Fruit fly (Drosophila melanogaster): ENCODE data around the gene Unc-76.

Unc-76 gene

dm6 chrX:2041312-2041918 is 39.0 kb upstream of the Unc-76 start, which contains the start of gene CG4313 (continued):
- TF ChIP-seq exex (tag; optimal IDR thresholded peaks at IDR 0.05) (no peak), CG11723 (GFP tag; optimal IDR thresholded peaks at IDR 0.05) (peak; percentile 37), Elba2 (GFP tag; optimal IDR thresholded peaks at IDR 0.05) (no peak), grau (tag; optimal IDR thresholded peaks at IDR 0.05) (peak; percentile 75), CG10431 (GFP tag; optimal IDR thresholded peaks at IDR 0.05) (no peak), CG6683 (GFP tag; optimal IDR thresholded peaks at IDR 0.05) (no peak), H15 (GFP tag; IDR thresholded peaks at IDR 0.05) (0 out of 3 replicates have a peak, but pooled peaks have one; percentile 54), Mad (GFP tag; optimal IDR thresholded peaks at IDR 0.05) (peak; percentile 14), sqz (GFP tag; optimal IDR thresholded peaks at IDR 0.05) (peak; percentile 8), ase (GFP tag; IDR thresholded peaks at IDR 0.05) (no peak), Mrtf (GFP tag; IDR thresholded peaks at IDR 0.05) (peak; percentile 61; the same call in 2 of the 3 replicates), slou (GFP tag; optimal IDR thresholded peaks at IDR 0.05) (no peak), eyg (GFP tag; optimal IDR thresholded peaks at IDR 0.05) (peak; percentile 44), stwl (tag; optimal IDR thresholded peaks at IDR 0.05) (peak; percentile 24), tin (GFP tag; optimal IDR thresholded peaks at IDR 0.05) (peak; percentile 82), pnt (GFP tag; optimal IDR thresholded peaks at IDR 0.05) (peak; percentile 57), prd (optimal IDR thresholded peaks at IDR 0.05) (no peak), prd (GFP tag; IDR thresholded peaks at IDR 0.05) (peak; percentile 70), CG12769 (tag; optimal IDR thresholded peaks at IDR 0.05) (peak; percentile 88), Dll (GFP tag; IDR thresholded peaks at IDR 0.05; ENCODE audit: partially characterized antibody) (peak; percentile 95), usp (GFP tag; optimal IDR thresholded peaks at IDR 0.05) (no peak), CG32772 (GFP tag; IDR thresholded peaks at IDR 0.05) (peak; percentile 71), CG5245 (GFP tag; optimal IDR thresholded peaks at IDR 0.05) (peak; percentile 58), CG31441 (GFP tag; IDR thresholded peaks at IDR 0.05) (peak; percentile 76; the same call in 1 of the 2 replicates), Ssrp (tag; optimal IDR thresholded peaks at IDR 0.05) (peak; percentile 53), Bdp1 (GFP tag; optimal IDR thresholded peaks at IDR 0.05) (peak; percentile 48), CG13123 (GFP tag; optimal IDR thresholded peaks at IDR 0.05) (no peak), tll (GFP tag; optimal IDR thresholded peaks at IDR 0.05) (peak in 1 of 2 experiments; percentile 34), CG14014 (GFP tag; IDR thresholded peaks at IDR 0.05) (peak; percentile 76), btn (GFP tag; optimal IDR thresholded peaks at IDR 0.05) (no peak), CG17361 (GFP tag; IDR thresholded peaks at IDR 0.05) (peak; percentile 79), CG7928 (GFP tag; optimal IDR thresholded peaks at IDR 0.05) (peak; percentile 83), CG8359 (GFP tag; optimal IDR thresholded peaks at IDR 0.05; ENCODE audit: borderline replicate concordance) (no peak), shn (GFP tag; optimal IDR thresholded peaks at IDR 0.05) (peak; percentile 72), pum (GFP tag; optimal IDR thresholded peaks at IDR 0.05) (peak; percentile 67), sim (GFP tag; IDR thresholded peaks at IDR 0.05) (no peak), CG10654 (GFP tag; optimal IDR thresholded peaks at IDR 0.05) (peak; percentile 52), CG13775 (GFP tag; optimal IDR thresholded peaks at IDR 0.05) (peak; percentile 63), ham (GFP tag; IDR thresholded peaks at IDR 0.05) (no peak), dpn (GFP tag; optimal IDR thresholded peaks at IDR 0.05) (peak; percentile 71 to 78), Hr78 (GFP tag; optimal IDR thresholded peaks at IDR 0.05) (no peak), hth (optimal IDR thresholded peaks at IDR 0.05) (no peak), CG12071 (GFP tag; optimal IDR thresholded peaks at IDR 0.05) (peak; percentile 25), so (GFP tag; IDR thresholded peaks at IDR 0.05) (0 out of 3 replicates have a peak, but pooled peaks have one; percentile 26), sna (GFP tag; IDR thresholded peaks at IDR 0.05; ENCODE audit: partially characterized antibody) (peak; percentile 83), CG4854 (GFP tag; optimal IDR thresholded peaks at IDR 0.05) (peak; percentile 39), caup (GFP tag; optimal IDR thresholded peaks at IDR 0.05; ENCODE audit: severe bottlenecking) (peak; percentile 44), Meics (GFP tag; optimal IDR thresholded peaks at IDR 0.05) (peak; percentile 73), nerfin-1 (tag; optimal IDR thresholded peaks at IDR 0.05) (peak; percentile 45), CG15269 (tag; optimal IDR thresholded peaks at IDR 0.05) (peak; percentile 68)
